Fruit fly (Drosophila melanogaster): ENCODE results near the gene CG4815.

Gene CG4815

DNA sequence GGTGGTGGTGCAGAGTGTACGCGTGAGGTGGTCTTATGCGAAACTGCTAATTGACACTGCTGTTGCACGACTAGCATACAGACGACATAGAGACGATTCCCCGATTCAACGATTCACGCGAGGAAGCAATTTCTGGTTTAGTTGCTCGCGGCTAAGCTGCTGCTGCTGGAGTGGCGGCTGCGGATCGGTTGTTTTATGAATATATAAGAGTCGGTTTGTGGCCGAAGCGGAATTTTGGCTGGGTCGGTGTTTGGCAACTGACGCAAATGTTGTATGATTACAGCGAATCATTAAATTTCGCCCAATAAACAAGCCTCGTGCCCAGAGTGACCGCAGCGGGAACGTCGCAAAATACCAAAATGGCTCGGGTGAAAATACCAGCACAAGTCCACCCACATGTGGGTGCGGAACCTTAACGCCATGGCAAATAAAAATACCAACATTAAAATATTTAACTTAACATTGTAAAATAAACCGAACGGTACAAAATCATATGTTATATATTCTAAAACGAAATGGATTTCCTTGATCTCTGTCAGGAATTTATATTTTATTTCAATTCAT is 42.8 kb downstream of the CG4815 start, which contains the start of gene mfrn (continued):
- TF ChIP-seq CG7372 (GFP tag; IDR thresholded peaks at IDR 0.05) (no peak), slp2 (GFP tag; optimal IDR thresholded peaks at IDR 0.05) (no peak), Ets97D (GFP tag; optimal IDR thresholded peaks at IDR 0.05) (no peak), TFAM (GFP tag; optimal IDR thresholded peaks at IDR 0.05) (no peak), mirr (GFP tag; optimal IDR thresholded peaks at IDR 0.05) (no peak), hth (optimal IDR thresholded peaks at IDR 0.05) (no peak), CG17328 (GFP tag; IDR thresholded peaks at IDR 0.05) (no peak), fd3F (GFP tag; optimal IDR thresholded peaks at IDR 0.05) (no peak), H2.0 (GFP tag; IDR thresholded peaks at IDR 0.05) (no peak), zfh2 (GFP tag; optimal IDR thresholded peaks at IDR 0.05) (no peak), tap (tag; optimal IDR thresholded peaks at IDR 0.05) (no peak), CG4820 (GFP tag; optimal IDR thresholded peaks at IDR 0.05) (no peak), corto (GFP tag; optimal IDR thresholded peaks at IDR 0.05) (no peak), ci (GFP tag; IDR thresholded peaks at IDR 0.05) (no peak), CG7839 (tag; optimal IDR thresholded peaks at IDR 0.05) (no peak), CG12744 (GFP tag; optimal IDR thresholded peaks at IDR 0.05) (no peak), CG1792 (GFP tag; optimal IDR thresholded peaks at IDR 0.05) (no peak), ab (GFP tag; optimal IDR thresholded peaks at IDR 0.05) (no peak), CG8290 (GFP tag; optimal IDR thresholded peaks at IDR 0.05) (no peak), CG8290 (tag; optimal IDR thresholded peaks at IDR 0.05) (peak in 1 of 2 experiments; percentile 35), Nf-YC (tag; optimal IDR thresholded peaks at IDR 0.05) (no peak), CkIIα-i1 (GFP tag; IDR thresholded peaks at IDR 0.05) (no peak), CG7556 (GFP tag; optimal IDR thresholded peaks at IDR 0.05) (no peak), tna (GFP tag; IDR thresholded peaks at IDR 0.05; ENCODE audit: partially characterized antibody) (no peak), Drgx (GFP tag; IDR thresholded peaks at IDR 0.05) (no peak), lola (GFP tag; optimal IDR thresholded peaks at IDR 0.05) (no peak), Rx (GFP tag; IDR thresholded peaks at IDR 0.05) (no peak), Hsf (GFP tag; optimal IDR thresholded peaks at IDR 0.05) (no peak), Jarid2 (GFP tag; optimal IDR thresholded peaks at IDR 0.05) (peak; percentile 22), CG12299 (tag; optimal IDR thresholded peaks at IDR 0.05) (no peak), H15 (GFP tag; IDR thresholded peaks at IDR 0.05) (no peak), Bgb (GFP tag; IDR thresholded peaks at IDR 0.05; ENCODE audit: partially characterized antibody) (peak; percentile 39; the same call in 1 of the 2 replicates), Hand (GFP tag; optimal IDR thresholded peaks at IDR 0.05) (no peak), zfh1 (GFP tag; IDR thresholded peaks at IDR 0.05) (0 out of 3 replicates have a peak, but pooled peaks have one; percentile 14), Spps (tag; optimal IDR thresholded peaks at IDR 0.05) (no peak), Hr51 (GFP tag; optimal IDR thresholded peaks at IDR 0.05) (no peak), unc-4 (GFP tag; IDR thresholded peaks at IDR 0.05; ENCODE audit: partially characterized antibody) (no peak), klu (GFP tag; IDR thresholded peaks at IDR 0.05) (peak; percentile 16; the same call in 1 of the 2 replicates), CG6175 (GFP tag; IDR thresholded peaks at IDR 0.05) (no peak), Deaf1 (tag; optimal IDR thresholded peaks at IDR 0.05) (peak; percentile 49), nerfin-2 (GFP tag; IDR thresholded peaks at IDR 0.05; ENCODE audit: partially characterized antibody) (0 out of 2 replicates have a peak, but pooled peaks have one; percentile 20), vnd (GFP tag; IDR thresholded peaks at IDR 0.05; ENCODE audit: partially characterized antibody) (no peak), Sox100B (GFP tag; optimal IDR thresholded peaks at IDR 0.05) (no peak), gfzf (GFP tag; optimal IDR thresholded peaks at IDR 0.05) (peak; percentile 84), sr (GFP tag; IDR thresholded peaks at IDR 0.05) (no peak), ara (GFP tag; IDR thresholded peaks at IDR 0.05) (no peak), ken (GFP tag; IDR thresholded peaks at IDR 0.05) (no peak), maf-S (GFP tag; optimal IDR thresholded peaks at IDR 0.05) (no peak), Dek (tag; optimal IDR thresholded peaks at IDR 0.05) (no peak), YL-1 (GFP tag; optimal IDR thresholded peaks at IDR 0.05) (peak; percentile 57)
